Worm (Caenorhabditis elegans): Measurements from ENCODE around the gene C55B6.1.

Gene C55B6.1

DNA sequence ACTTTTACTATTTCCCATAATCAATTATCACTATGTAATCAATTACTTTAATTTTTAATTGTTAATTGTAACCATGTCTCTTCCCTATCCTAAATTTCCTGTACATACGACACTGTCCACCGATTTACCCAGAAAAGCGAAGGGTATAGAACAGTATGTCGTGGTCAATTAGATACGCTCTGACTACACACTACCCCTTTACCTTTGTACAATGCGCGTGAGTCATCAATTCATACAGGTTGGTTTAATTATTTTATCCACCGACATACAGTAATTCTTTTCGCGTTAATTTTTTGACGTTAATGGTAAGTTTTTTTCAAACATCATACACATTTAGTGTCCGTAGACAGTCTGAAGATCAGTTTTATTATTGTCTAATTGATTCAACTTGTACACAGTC, 18.5 kb upstream of the C55B6.1 start (continued):
- TF ChIP-seq snpc-4 (tag; optimal IDR thresholded peaks at IDR 0.05) (peak; percentile 20), mdl-1 (tag; optimal IDR thresholded peaks at IDR 0.05) (peak in 1 of 2 experiments; percentile 21), elt-3 (tag; optimal IDR thresholded peaks at IDR 0.05) (no peak), gmeb-1 (tag; optimal IDR thresholded peaks at IDR 0.05) (peak; percentile 92), blmp-1 (tag; optimal IDR thresholded peaks at IDR 0.05; ENCODE audit: insufficient read depth) (peak; percentile 61), R02D3.7 (tag; optimal IDR thresholded peaks at IDR 0.05) (peak; percentile 54), crh-2 (tag; optimal IDR thresholded peaks at IDR 0.05) (peak; percentile 96), nhr-12 (tag; optimal IDR thresholded peaks at IDR 0.05) (no peak), nhr-11 (tag; optimal IDR thresholded peaks at IDR 0.05) (no peak), lin-11 (tag; optimal IDR thresholded peaks at IDR 0.05) (no peak), unc-55 (GFP tag; optimal IDR thresholded peaks at IDR 0.05) (no peak), egl-27 (tag; optimal IDR thresholded peaks at IDR 0.05) (peak; percentile 81), elt-1 (tag; optimal IDR thresholded peaks at IDR 0.05) (no peak), ZK546.5 (tag; optimal IDR thresholded peaks at IDR 0.05) (no peak), lin-39 (tag; optimal IDR thresholded peaks at IDR 0.05) (no peak), Y55F3AM.14 (GFP tag; optimal IDR thresholded peaks at IDR 0.05) (peak; percentile 38), mab-5 (tag; optimal IDR thresholded peaks at IDR 0.05) (peak; percentile 25), lin-13 (GFP tag; optimal IDR thresholded peaks at IDR 0.05) (peak; percentile 82), ztf-4 (tag; optimal IDR thresholded peaks at IDR 0.05) (peak; percentile 55), nhr-6 (tag; optimal IDR thresholded peaks at IDR 0.05) (peak; percentile 95), ceh-16 (tag; optimal IDR thresholded peaks at IDR 0.05) (peak; percentile 80), ceh-82 (tag; optimal IDR thresholded peaks at IDR 0.05) (peak; percentile 38), mbf-1 (tag; optimal IDR thresholded peaks at IDR 0.05) (peak; percentile 55), skn-1 (tag; optimal IDR thresholded peaks at IDR 0.05) (peak; percentile 22), nhr-25 (tag; optimal IDR thresholded peaks at IDR 0.05) (peak; percentile 96), aly-2 (tag; optimal IDR thresholded peaks at IDR 0.05) (no peak), C34F6.9 (tag; optimal IDR thresholded peaks at IDR 0.05) (peak; percentile 35), nhr-129 (tag; optimal IDR thresholded peaks at IDR 0.05) (peak; percentile 97)

DNA sequence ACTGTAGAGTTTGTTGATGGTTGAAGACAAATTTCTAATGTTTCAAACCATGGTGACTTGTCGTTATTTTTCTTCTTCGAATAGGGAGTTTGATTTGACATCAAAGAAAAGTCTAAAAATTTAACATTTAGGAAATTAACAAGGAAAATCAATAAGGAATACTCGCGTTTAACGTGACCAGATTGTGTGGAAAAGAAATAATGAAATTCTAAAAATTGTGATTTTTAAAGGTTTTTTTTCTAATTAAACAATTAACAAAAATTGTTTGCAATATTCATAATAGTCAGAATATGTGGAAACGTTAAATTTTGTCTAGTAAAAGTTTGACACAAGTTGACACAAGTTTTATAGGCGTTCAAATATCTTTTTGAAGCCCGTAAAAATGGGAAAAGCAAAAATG, 12.6 kb upstream of the C55B6.1 start, which contains the start of gene C55B6.4:
C55B6.4 (minus strand) TSS at position 101 of the 400 bp plus-strand sequence.
- TF ChIP-seq crh-2 (tag; optimal IDR thresholded peaks at IDR 0.05) (no peak), aly-2 (tag; optimal IDR thresholded peaks at IDR 0.05) (no peak), ama-1 (optimal IDR thresholded peaks at IDR 0.05) (no peak), blmp-1 (tag; optimal IDR thresholded peaks at IDR 0.05; ENCODE audit: insufficient read depth) (no peak), gmeb-1 (tag; optimal IDR thresholded peaks at IDR 0.05) (no peak), nhr-10 (tag; optimal IDR thresholded peaks at IDR 0.05) (no peak), elt-1 (tag; optimal IDR thresholded peaks at IDR 0.05) (no peak), C34F6.9 (tag; optimal IDR thresholded peaks at IDR 0.05) (no peak), ZK546.5 (tag; optimal IDR thresholded peaks at IDR 0.05) (no peak), Y55F3AM.14 (GFP tag; optimal IDR thresholded peaks at IDR 0.05) (no peak), F13H6.1 (tag; optimal IDR thresholded peaks at IDR 0.05) (no peak), nhr-23 (tag; optimal IDR thresholded peaks at IDR 0.05) (no peak)

DNA sequence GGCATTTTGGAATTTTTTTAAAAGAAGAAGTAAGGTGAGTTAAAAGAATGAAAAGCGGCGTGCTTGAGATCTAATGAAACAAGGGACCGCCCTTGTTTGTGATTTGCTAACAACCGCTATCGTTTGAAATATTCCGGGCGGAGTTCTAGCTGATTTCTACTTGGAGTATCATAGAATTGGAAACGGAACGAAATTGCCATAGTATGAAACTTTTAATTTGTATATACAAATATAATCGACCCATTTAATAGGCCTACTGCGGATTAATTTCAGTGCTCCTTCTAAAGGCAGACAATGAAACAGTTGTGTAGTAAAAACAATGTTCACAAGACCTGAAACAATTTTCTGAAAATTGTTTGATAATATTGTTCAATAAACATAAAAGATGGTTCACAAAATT, 8.3 kb upstream of the C55B6.1 start, which contains the start of gene C55B6.7:
C55B6.7 (minus strand) TSS at position 101 of the 400 bp plus-strand sequence.
- no peak for TF ChIP-seq mbf-1 (tag; optimal IDR thresholded peaks at IDR 0.05)
- TF ChIP-seq mab-5 (tag; optimal IDR thresholded peaks at IDR 0.05), result no peak
- no peak for TF ChIP-seq elt-3 (tag; optimal IDR thresholded peaks at IDR 0.05)
- TF ChIP-seq lsy-2 (tag; optimal IDR thresholded peaks at IDR 0.05), result no peak
- no peak for TF ChIP-seq nhr-77 (tag; optimal IDR thresholded peaks at IDR 0.05)
- TF ChIP-seq elt-1 (tag; optimal IDR thresholded peaks at IDR 0.05), result no peak
- TF ChIP-seq blmp-1 (tag; optimal IDR thresholded peaks at IDR 0.05; ENCODE audit: insufficient read depth), result no peak
- no peak for TF ChIP-seq ztf-4 (tag; optimal IDR thresholded peaks at IDR 0.05)
- TF ChIP-seq unc-62 (GFP tag; optimal IDR thresholded peaks at IDR 0.05), result no peak
- TF ChIP-seq ceh-16 (tag; optimal IDR thresholded peaks at IDR 0.05), result no peak
- TF ChIP-seq nhr-12 (tag; optimal IDR thresholded peaks at IDR 0.05), result no peak
- TF ChIP-seq skn-1 (tag; optimal IDR thresholded peaks at IDR 0.05), result no peak
- no peak for TF ChIP-seq nhr-10 (tag; optimal IDR thresholded peaks at IDR 0.05)

DNA sequence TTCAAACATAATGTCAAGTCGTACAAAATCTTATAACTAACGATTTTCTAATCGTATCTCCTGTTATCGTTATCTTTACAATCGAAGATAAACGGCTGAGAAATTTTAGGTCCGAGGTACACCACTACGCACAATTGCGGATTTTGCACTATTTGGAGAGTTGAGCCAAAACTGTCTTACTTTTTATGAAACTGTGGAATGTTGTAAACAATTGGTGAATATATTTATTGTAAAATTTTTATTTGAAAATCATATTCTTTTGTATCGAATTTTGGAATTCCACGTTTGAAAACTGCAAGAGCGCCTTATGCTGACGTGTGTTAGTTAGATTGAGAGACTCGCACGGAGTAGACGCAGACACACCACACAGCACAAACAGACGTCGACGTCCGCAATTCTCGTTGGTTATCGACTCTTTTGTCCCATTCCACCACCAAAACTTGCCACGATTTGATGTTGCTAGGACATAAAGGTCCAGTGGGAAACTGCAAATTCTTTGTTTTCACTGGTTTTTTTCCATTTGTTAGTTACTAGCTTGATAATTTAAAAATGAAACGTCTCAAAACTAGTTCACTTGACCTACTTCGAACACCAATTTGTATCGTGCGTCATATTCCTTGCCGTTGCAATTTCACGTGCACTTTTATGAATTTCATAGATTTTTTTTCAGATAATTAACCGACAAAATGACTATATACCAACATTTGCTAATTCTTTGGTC, 6.1 kb upstream of the C55B6.1 start, which contains the start of gene dnj-7:
dnj-7 (plus strand) TSS at position 671 of the 721 bp plus-strand sequence.
- TF ChIP-seq ceh-82 (tag; optimal IDR thresholded peaks at IDR 0.05), result no peak
- TF ChIP-seq lsy-2 (tag; optimal IDR thresholded peaks at IDR 0.05), result peak in 1 of 2 experiments; percentile 4
- TF ChIP-seq mdl-1 (tag; optimal IDR thresholded peaks at IDR 0.05), result no peak
- peak; percentile 72 for TF ChIP-seq crh-2 (tag; optimal IDR thresholded peaks at IDR 0.05)
- no peak for TF ChIP-seq ztf-4 (tag; optimal IDR thresholded peaks at IDR 0.05)
- peak; percentile 6 for TF ChIP-seq egl-27 (tag; optimal IDR thresholded peaks at IDR 0.05)
- peak; percentile 63 for TF ChIP-seq unc-55 (GFP tag; optimal IDR thresholded peaks at IDR 0.05)
- peak; percentile 34 for TF ChIP-seq fos-1 (tag; optimal IDR thresholded peaks at IDR 0.05)
- no peak for TF ChIP-seq elt-3 (tag; optimal IDR thresholded peaks at IDR 0.05)
- peak; percentile 58 for TF ChIP-seq C34F6.9 (tag; optimal IDR thresholded peaks at IDR 0.05)
- peak; percentile 63 for TF ChIP-seq sem-4 (tag; optimal IDR thresholded peaks at IDR 0.05)
- no peak for TF ChIP-seq nhr-23 (tag; optimal IDR thresholded peaks at IDR 0.05)
- peak; percentile 16 for TF ChIP-seq lin-13 (GFP tag; optimal IDR thresholded peaks at IDR 0.05)
- TF ChIP-seq nhr-129 (tag; optimal IDR thresholded peaks at IDR 0.05), result no peak
- TF ChIP-seq nhr-25 (tag; optimal IDR thresholded peaks at IDR 0.05), result peak; percentile 39
- peak; percentile 44 for TF ChIP-seq nhr-21 (tag; optimal IDR thresholded peaks at IDR 0.05)
- peak; percentile 48 for TF ChIP-seq sma-3 (GFP tag; optimal IDR thresholded peaks at IDR 0.05)

Measured in whole organism, L2 larva.